Fruit fly (Drosophila melanogaster) Kc167 (cell line): ENCODE data around the gene Him.

Source experiments
- Myc ChIP-seq: fragments of >200 bp; optimal IDR thresholded peaks from 2 replicates; lab custom pipeline; 2017; ENCODE audit warnings: missing external identifiers
- Sin3A ChIP-seq: fragments of >200 bp; optimal IDR thresholded peaks from 2 replicates; lab custom pipeline; 2018; ENCODE audit warnings: missing external identifiers
- h ChIP-seq: fragments of >200 bp; optimal IDR thresholded peaks from 3 replicates; lab custom pipeline; 2018; ENCODE audit warnings: missing external identifiers
- insv ChIP-seq: fragments of >200 bp; optimal IDR thresholded peaks from 3 replicates; lab custom pipeline; 2018; ENCODE audit warnings: missing external identifiers
- psq ChIP-seq: fragments of >200 bp; optimal IDR thresholded peaks from 2 replicates; lab custom pipeline; 2017; ENCODE audit warnings: missing external identifiers
- ttk ChIP-seq: sonication (Bioruptor generic); optimal IDR thresholded peaks from 2 replicates; lab custom pipeline; 2017; ENCODE audit warnings: missing external identifiers

The Him gene

DNA sequence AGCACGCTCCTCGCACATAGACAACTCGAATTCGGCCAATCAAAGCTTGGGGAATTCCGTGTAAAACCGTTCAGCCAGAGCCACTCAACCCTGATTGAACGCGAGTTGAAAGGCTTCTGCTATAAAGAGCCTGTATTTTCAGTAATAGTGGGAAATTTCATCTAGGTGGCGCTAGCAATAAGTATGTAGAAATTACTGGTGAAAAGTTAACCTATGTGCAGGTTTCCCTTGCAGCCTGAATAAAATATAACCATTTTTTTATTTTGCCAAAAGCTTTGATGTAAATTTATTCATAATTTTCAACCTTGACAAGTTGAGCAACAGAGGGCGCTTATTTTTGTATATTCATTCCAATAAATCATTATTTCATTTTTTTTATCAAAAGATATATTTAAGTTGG, 29.2 kb downstream of the Him start:
- no peak for TF ChIP-seq Myc (lab: Kevin White, UChicago)
- no peak for TF ChIP-seq psq
- TF ChIP-seq Sin3A (lab: Kevin White, UChicago) = no peak
- TF ChIP-seq h = no peak
- no peak for TF ChIP-seq ttk (lab: Kevin White, UChicago)
- no peak for TF ChIP-seq insv (lab: Kevin White, UChicago)

DNA sequence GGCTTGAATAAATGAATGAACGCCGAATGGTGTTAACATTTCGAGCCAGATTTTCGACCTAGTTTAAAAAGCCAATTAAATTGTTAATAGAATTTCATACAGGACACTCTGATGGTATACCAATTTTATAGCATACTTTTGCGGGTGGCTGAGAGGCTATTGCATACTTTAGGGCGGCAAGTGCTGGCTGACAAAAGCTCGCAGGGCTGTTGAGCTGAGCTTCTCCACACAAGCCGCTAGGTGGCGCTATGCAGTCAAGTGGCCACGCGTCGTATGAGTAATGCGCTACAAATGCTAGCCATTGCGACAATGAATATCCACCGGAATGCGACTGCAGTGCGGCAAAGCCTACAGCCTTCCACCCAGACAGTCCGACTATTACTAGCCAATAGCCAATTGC, 30.1 kb downstream of the Him start:
- no peak for TF ChIP-seq psq
- TF ChIP-seq insv (lab: Kevin White, UChicago) = no peak
- no peak for TF ChIP-seq Sin3A (lab: Kevin White, UChicago)
- no peak for TF ChIP-seq ttk (lab: Kevin White, UChicago)

DNA sequence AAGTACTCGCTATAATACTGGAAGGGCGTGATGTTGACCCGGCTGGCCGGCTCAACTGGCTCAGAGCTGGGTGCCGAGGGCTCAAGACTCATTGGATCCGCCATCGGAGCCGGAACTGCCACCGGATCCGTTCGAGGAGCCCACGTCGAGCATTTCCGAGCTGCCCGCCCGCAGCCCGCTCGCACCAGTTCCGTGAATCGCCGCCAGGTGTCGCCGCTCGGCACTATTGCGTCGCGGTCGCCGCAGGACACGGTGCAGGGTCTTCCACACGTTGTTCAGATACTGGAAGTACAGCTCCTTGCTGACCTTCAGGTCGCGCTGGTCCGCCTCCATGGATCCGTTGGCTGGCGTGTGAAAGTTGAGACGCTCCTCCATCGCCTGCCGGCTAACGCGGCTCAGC, 32.0 kb downstream of the Him start:
- TF ChIP-seq insv (lab: Kevin White, UChicago) = no peak
- no peak for TF ChIP-seq h
- TF ChIP-seq Sin3A (lab: Kevin White, UChicago) = no peak
- TF ChIP-seq ttk (lab: Kevin White, UChicago) = no peak
- TF ChIP-seq psq = no peak
- no peak for TF ChIP-seq Myc (lab: Kevin White, UChicago)

DNA sequence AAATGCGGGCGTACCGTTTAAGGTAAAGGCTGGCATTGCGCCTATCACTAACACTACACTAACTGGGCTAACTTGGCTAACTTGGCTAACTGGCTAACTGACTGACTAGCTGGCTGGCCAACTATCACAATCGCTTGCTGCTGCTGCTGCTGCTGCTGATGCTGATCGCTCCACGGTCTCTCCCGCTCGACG, 33.9 kb downstream of the Him start, which contains the start of gene upd2:
TSS of gene upd2 (minus strand) at position 101 of the 192 bp plus-strand sequence.
- no peak for TF ChIP-seq Sin3A (lab: Kevin White, UChicago)
- TF ChIP-seq h = no peak
- no peak for TF ChIP-seq insv (lab: Kevin White, UChicago)
- no peak for TF ChIP-seq Myc (lab: Kevin White, UChicago)
- no peak for TF ChIP-seq psq
- TF ChIP-seq ttk (lab: Kevin White, UChicago) = no peak

dm6 chrX:18243376-18244272, 34.4 kb downstream of the Him start:
- TF ChIP-seq Sin3A (lab: Kevin White, UChicago) (no peak), h (no peak)

DNA sequence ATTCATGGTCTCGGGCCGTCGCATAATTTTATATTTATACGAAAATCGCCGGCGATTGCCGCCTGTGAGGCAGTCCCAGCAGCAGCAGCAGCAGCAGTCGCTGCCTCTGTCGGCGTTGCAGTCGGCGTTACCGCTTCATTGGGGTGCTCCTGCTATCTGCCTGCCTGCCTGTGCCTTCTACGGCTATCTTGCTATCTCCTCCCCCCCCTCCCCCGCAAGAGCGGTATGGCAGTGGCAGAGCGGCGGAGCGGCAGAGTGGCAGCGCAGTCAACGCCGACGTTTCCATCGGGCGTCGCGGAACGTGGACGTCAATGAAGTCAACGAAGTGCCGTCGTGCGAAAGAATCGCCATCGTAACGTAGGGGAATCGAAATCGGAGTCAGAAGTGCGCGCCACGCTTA, 36.0 kb downstream of the Him start:
- no peak for TF ChIP-seq Myc (lab: Kevin White, UChicago)
- TF ChIP-seq psq = no peak
- TF ChIP-seq h = no peak
- no peak for TF ChIP-seq insv (lab: Kevin White, UChicago)
- no peak for TF ChIP-seq ttk (lab: Kevin White, UChicago)
- no peak for TF ChIP-seq Sin3A (lab: Kevin White, UChicago)

- TF ChIP-seq ttk (lab: Kevin White, UChicago) = no peak
- TF ChIP-seq psq = no peak
- no peak for TF ChIP-seq h
- no peak for TF ChIP-seq insv (lab: Kevin White, UChicago)
- no peak for TF ChIP-seq Myc (lab: Kevin White, UChicago)
- no peak for TF ChIP-seq Sin3A (lab: Kevin White, UChicago)
These were observed 37.6 kb downstream of the Him start for dm6 chrX:18246842-18247241.

- TF ChIP-seq psq (no peak), Sin3A (lab: Kevin White, UChicago) (no peak), insv (lab: Kevin White, UChicago) (no peak), ttk (lab: Kevin White, UChicago) (no peak), h (no peak), Myc (lab: Kevin White, UChicago) (no peak)
These were observed 39.0 kb downstream of the Him start for dm6 chrX:18248267-18248666.

DNA sequence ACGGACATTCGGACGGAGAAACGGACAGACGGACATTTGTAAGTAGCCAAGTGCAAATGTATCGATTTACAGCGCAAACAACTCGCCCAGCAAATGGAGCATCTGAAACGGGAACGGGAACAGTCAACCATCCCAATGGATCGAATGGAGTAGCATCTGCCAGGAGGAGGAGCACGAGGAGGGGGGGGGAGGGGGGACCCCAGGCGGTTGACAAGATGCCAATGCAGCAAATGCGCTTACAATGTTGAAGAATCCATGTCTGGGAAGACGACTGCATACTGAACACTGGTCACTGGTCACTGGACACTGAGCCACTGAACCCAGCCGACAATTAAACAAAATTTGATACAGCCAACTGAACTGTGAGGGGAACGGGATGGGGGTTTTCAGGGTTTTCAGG, 42.7 kb downstream of the Him start:
- TF ChIP-seq insv (lab: Kevin White, UChicago) (no peak), h (no peak), Myc (lab: Kevin White, UChicago) (no peak), psq (no peak), ttk (lab: Kevin White, UChicago) (no peak), Sin3A (lab: Kevin White, UChicago) (no peak)

DNA sequence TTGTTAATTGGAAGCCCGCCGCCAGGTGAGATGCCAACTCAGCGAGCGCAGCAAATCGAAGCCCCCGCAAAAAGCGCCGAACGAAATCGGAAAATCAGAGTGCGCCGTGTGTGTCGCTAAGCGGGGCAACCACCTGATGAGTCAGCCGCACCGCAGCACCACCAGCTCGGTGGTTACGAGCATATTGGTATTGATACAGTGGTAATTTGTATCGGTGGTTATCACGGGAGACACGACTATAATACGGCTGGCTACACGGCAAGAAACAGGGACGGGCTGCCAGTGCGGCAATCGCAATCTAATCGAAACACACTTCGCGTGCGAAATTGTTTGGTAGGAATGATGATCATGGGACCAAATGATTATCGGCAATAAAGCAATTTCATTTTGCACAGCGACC, 44.5 kb downstream of the Him start:
- TF ChIP-seq ttk (lab: Kevin White, UChicago) = no peak
- no peak for TF ChIP-seq insv (lab: Kevin White, UChicago)
- TF ChIP-seq h = no peak
- no peak for TF ChIP-seq psq

DNA sequence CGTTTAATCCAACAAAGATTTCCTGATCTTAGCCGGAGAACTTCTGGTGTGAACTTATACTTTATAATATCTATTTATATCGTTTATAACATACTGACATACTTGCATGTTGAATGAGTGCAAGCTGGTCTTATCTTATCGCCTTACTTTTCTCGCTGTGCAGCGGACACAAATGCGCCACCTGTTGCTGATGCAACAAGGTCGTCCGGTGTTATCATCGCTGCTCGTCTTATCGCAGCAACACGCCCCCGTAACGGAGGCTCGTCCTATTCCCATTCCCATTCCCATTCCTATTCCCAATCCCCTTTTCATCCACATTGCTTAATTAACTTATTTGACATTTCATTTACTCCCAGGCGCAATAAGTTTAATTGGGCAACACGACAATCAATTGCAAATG, 45.2 kb downstream of the Him start:
- no peak for TF ChIP-seq insv (lab: Kevin White, UChicago)
- TF ChIP-seq psq = no peak
- no peak for TF ChIP-seq Sin3A (lab: Kevin White, UChicago)
- TF ChIP-seq h = no peak
- TF ChIP-seq Myc (lab: Kevin White, UChicago) = no peak
- TF ChIP-seq ttk (lab: Kevin White, UChicago) = no peak

DNA sequence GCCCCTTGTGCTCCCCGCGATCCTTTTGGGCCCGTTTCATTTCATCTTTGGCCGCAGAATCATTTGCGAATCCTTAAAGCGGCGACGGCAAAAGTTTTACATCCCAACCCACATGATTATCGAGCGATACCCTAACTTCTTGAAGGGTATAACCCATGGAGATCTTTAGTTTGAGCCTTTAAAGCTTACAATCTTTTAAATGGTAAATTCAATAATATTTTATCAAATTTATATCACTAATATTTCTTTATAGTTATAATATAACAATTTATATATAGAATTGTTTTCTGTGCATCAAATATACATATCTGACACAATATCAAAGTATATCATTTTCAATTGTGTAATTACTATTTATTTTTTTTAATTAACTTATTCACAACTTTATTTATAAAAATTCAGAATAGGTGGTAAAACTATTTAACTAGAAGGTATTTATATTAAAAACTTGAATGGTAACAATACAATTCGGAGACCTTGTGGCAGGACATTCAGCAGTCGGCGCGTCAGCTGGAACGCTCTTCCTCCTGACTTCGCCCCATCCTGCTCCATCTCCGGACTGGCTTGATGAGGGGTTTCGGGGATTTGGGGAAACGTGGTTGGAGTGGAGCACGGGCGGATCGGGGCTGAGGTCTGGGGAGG, 47.1 kb downstream of the Him start:
- no peak for TF ChIP-seq insv (lab: Kevin White, UChicago)
- TF ChIP-seq ttk (lab: Kevin White, UChicago) = no peak
- no peak for TF ChIP-seq psq

dm6 chrX:18259417-18259816, 50.2 kb downstream of the Him start, which contains the start of gene CG15059:
Gene CG15059, minus strand, starts transcription at chrX:18259517.
- TF ChIP-seq insv (lab: Kevin White, UChicago) = no peak
- no peak for TF ChIP-seq ttk (lab: Kevin White, UChicago)
